Worm (Caenorhabditis elegans) whole organism, L4 larva: Measurements from ENCODE around the gene F47E1.1.
A peak's percentile ranks its signal among the peaks of the same experiment; 100 is the strongest.

ENCODE experiments used
- D1046.2 ChIP-seq: fragments of 200-800 bp; sonication (Bioruptor generic); IDR thresholded peaks from 2 replicates; pipeline ENCODE4 v1.3.6; 2022; ENCODE audit warnings: missing genetic modification characterization, missing compliant biosample characterization
- F10B5.3 ChIP-seq: sonication (generic microtip); optimal IDR thresholded peaks from 2 replicates; lab custom pipeline; 2016; ENCODE audit warnings: mild to moderate bottlenecking, missing genetic modification characterization, missing compliant biosample characterization
- F26F4.8 ChIP-seq: fragments of 200-800 bp; sonication (Bioruptor generic); conservative IDR thresholded peaks from 2 replicates; pipeline ENCODE4 v1.3.6; 2022; ENCODE audit warnings: missing genetic modification characterization, missing compliant biosample characterization
- F37D6.2 ChIP-seq: sonication (generic microtip); optimal IDR thresholded peaks from 2 replicates; lab custom pipeline; 2016; ENCODE audit warnings: mild to moderate bottlenecking, missing genetic modification characterization, missing compliant biosample characterization
- F44E2.7 ChIP-seq: fragments of 200-800 bp; sonication (Bioruptor generic); IDR thresholded peaks from 2 replicates; pipeline ENCODE4 v2.1.2; 2022; ENCODE audit warnings: missing genetic modification characterization, missing compliant biosample characterization
- F49E8.2 ChIP-seq: sonication (generic microtip); optimal IDR thresholded peaks from 2 replicates; lab custom pipeline; 2016; ENCODE audit warnings: missing compliant biosample characterization, mild to moderate bottlenecking, missing genetic modification characterization, borderline replicate concordance
- T20F7.1 ChIP-seq: fragments of 200-800 bp; sonication (Bioruptor generic); optimal IDR thresholded peaks from 2 replicates; lab custom pipeline; 2018; ENCODE audit warnings: mild to moderate bottlenecking, missing genetic modification characterization, missing compliant biosample characterization
- T26A8.4 ChIP-seq: fragments of 200-800 bp; sonication (Bioruptor generic); IDR thresholded peaks from 2 replicates; pipeline ENCODE4 v1.3.6; 2022; ENCODE audit warnings: missing genetic modification characterization, missing compliant biosample characterization
- Y105C5A.15 ChIP-seq: fragments of 200-800 bp; sonication (Bioruptor generic); IDR thresholded peaks from 2 replicates; pipeline ENCODE4 v1.3.6; 2022; ENCODE audit warnings: missing genetic modification characterization, missing compliant biosample characterization
- Y48G9A.11 ChIP-seq: fragments of 200-800 bp; sonication (Bioruptor generic); IDR thresholded peaks from 2 replicates; pipeline ENCODE4 v1.3.6; 2022; ENCODE audit warnings: missing genetic modification reagents, missing genetic modification characterization, missing compliant biosample characterization
- arid-1 ChIP-seq: fragments of 200-800 bp; sonication (Bioruptor generic); conservative IDR thresholded peaks from 2 replicates; pipeline ENCODE4 v1.3.6; 2022; ENCODE audit warnings: missing genetic modification reagents, missing genetic modification characterization, missing compliant biosample characterization
- attf-4 ChIP-seq: sonication (generic microtip); optimal IDR thresholded peaks from 3 replicates; lab custom pipeline; 2017; ENCODE audit warnings: missing biosample characterization, missing genetic modification characterization
- ceh-20 ChIP-seq: fragments of 200-800 bp; sonication (Bioruptor generic); IDR thresholded peaks from 2 replicates; pipeline ENCODE4 v1.3.6; 2022; ENCODE audit warnings: missing genetic modification reagents, missing genetic modification characterization, missing compliant biosample characterization
- ceh-44 ChIP-seq: fragments of 200-800 bp; sonication (Bioruptor generic); IDR thresholded peaks from 2 replicates; pipeline ENCODE4 v1.3.6; 2022; ENCODE audit warnings: missing genetic modification reagents, missing genetic modification characterization, missing compliant biosample characterization
- ceh-82 ChIP-seq: sonication (generic microtip); optimal IDR thresholded peaks from 2 replicates; lab custom pipeline; 2017; ENCODE audit warnings: missing biosample characterization, missing genetic modification characterization
- ctbp-1 ChIP-seq: fragments of 200-800 bp; sonication (Bioruptor generic); IDR thresholded peaks from 2 replicates; pipeline ENCODE4 v1.3.6; 2022; ENCODE audit warnings: missing genetic modification reagents, missing genetic modification characterization, missing compliant biosample characterization
- daf-12 ChIP-seq: fragments of 150-350 bp; optimal IDR thresholded peaks from 2 replicates; lab custom pipeline; 2014; ENCODE audit warnings: missing biosample characterization, missing genetic modification reagents, missing genetic modification characterization
- daf-8 ChIP-seq: fragments of 200-800 bp; sonication (Bioruptor generic); IDR thresholded peaks from 2 replicates; pipeline ENCODE4 v1.3.6; 2022; ENCODE audit warnings: missing genetic modification characterization, missing compliant biosample characterization
- dpl-1 ChIP-seq: fragments of 150-350 bp; optimal IDR thresholded peaks from 2 replicates; lab custom pipeline; 2014; ENCODE audit warnings: missing biosample characterization, missing genetic modification reagents, missing genetic modification characterization
- fos-1 ChIP-seq: fragments of 150-350 bp; optimal IDR thresholded peaks from 2 replicates; lab custom pipeline; 2014; ENCODE audit warnings: missing biosample characterization, missing genetic modification characterization
- hlh-11 ChIP-seq: fragments of 200-800 bp; sonication (Bioruptor generic); optimal IDR thresholded peaks from 2 replicates; lab custom pipeline; 2018; ENCODE audit warnings: mild to moderate bottlenecking, missing genetic modification characterization, missing compliant biosample characterization
- hlh-30 ChIP-seq: sonication (generic microtip); optimal IDR thresholded peaks from 2 replicates; lab custom pipeline; 2017; ENCODE audit warnings: antibody characterized with exemption, mild to moderate bottlenecking, missing genetic modification characterization, missing compliant biosample characterization; ENCODE audit not compliant: insufficient read depth
- jun-1 ChIP-seq: fragments of 150-350 bp; optimal IDR thresholded peaks from 2 replicates; lab custom pipeline; 2014; ENCODE audit warnings: missing biosample characterization, missing genetic modification reagents, missing genetic modification characterization
- lin-15B ChIP-seq: fragments of 150-350 bp; sonication (generic microtip); optimal IDR thresholded peaks from 3 replicates; lab custom pipeline; 2014; ENCODE audit warnings: missing biosample characterization, missing genetic modification characterization
- lin-29 ChIP-seq: fragments of 200-800 bp; sonication (Bioruptor generic); IDR thresholded peaks from 2 replicates; pipeline ENCODE4 v1.3.6; 2022; ENCODE audit warnings: missing genetic modification reagents, missing genetic modification characterization, missing compliant biosample characterization
- lsy-2 ChIP-seq, 2 experiments: fragments of 150-350 bp in 1 of 2; sonication (generic microtip) in 1 of 2; optimal IDR thresholded peaks; 2 replicates each; lab custom pipeline; 2014 to 2017; ENCODE audit warnings: missing biosample characterization in 2 of 2, missing genetic modification characterization in 2 of 2
- madf-5 ChIP-seq, 2 experiments: fragments of 200-800 bp; sonication (Bioruptor generic); IDR thresholded peaks; 2 replicates each; pipeline ENCODE4 v1.3.6; 2022; ENCODE audit warnings: missing compliant biosample characterization in 2 of 2, missing genetic modification characterization in 2 of 2
- mep-1 ChIP-seq: fragments of 150-350 bp; sonication (generic microtip); optimal IDR thresholded peaks from 3 replicates; lab custom pipeline; 2014; ENCODE audit warnings: missing biosample characterization, missing genetic modification characterization
- mes-2 ChIP-seq: sonication (generic microtip); optimal IDR thresholded peaks from 2 replicates; lab custom pipeline; 2016; ENCODE audit warnings: missing genotype, mild to moderate bottlenecking, missing genetic modification characterization, missing compliant biosample characterization; ENCODE audit not compliant: poor library complexity, severe bottlenecking
- mxl-2 ChIP-seq: fragments of 200-800 bp; sonication (Bioruptor generic); conservative IDR thresholded peaks from 2 replicates; pipeline ENCODE4 v1.3.6; 2022; ENCODE audit warnings: missing genetic modification reagents, missing genetic modification characterization, missing compliant biosample characterization
- mxl-3 ChIP-seq: fragments of 200-800 bp; sonication (Bioruptor generic); optimal IDR thresholded peaks from 2 replicates; lab custom pipeline; 2018; ENCODE audit warnings: mild to moderate bottlenecking, missing genetic modification characterization, missing compliant biosample characterization
- nhr-10 ChIP-seq: fragments of 150-350 bp; optimal IDR thresholded peaks from 2 replicates; lab custom pipeline; 2014; ENCODE audit warnings: missing biosample characterization, missing genetic modification characterization
- nhr-102 ChIP-seq: sonication (generic microtip); optimal IDR thresholded peaks from 2 replicates; lab custom pipeline; 2016; ENCODE audit warnings: mild to moderate bottlenecking, missing genetic modification characterization, moderate library complexity, missing compliant biosample characterization
- nhr-111 ChIP-seq: fragments of 200-800 bp; sonication (Bioruptor generic); optimal IDR thresholded peaks from 2 replicates; lab custom pipeline; 2018; ENCODE audit warnings: mild to moderate bottlenecking, missing genetic modification characterization, missing compliant biosample characterization
- nhr-42 ChIP-seq: fragments of 200-800 bp; sonication (Bioruptor generic); IDR thresholded peaks from 2 replicates; pipeline ENCODE4 v1.3.6; 2022; ENCODE audit warnings: missing genetic modification characterization, missing compliant biosample characterization
- nhr-76 ChIP-seq: fragments of 150-350 bp; optimal IDR thresholded peaks from 2 replicates; lab custom pipeline; 2014; ENCODE audit warnings: missing biosample characterization, missing genetic modification characterization
- nhr-77 ChIP-seq: fragments of 150-350 bp; optimal IDR thresholded peaks from 2 replicates; lab custom pipeline; 2014; ENCODE audit warnings: missing biosample characterization, missing genetic modification characterization
- rbr-2 ChIP-seq: sonication (generic microtip); optimal IDR thresholded peaks from 2 replicates; lab custom pipeline; 2016; ENCODE audit warnings: missing genotype, missing genetic modification characterization, missing compliant biosample characterization
- sdz-12 ChIP-seq: fragments of 200-800 bp; sonication (Bioruptor generic); optimal IDR thresholded peaks from 2 replicates; lab custom pipeline; 2018; ENCODE audit warnings: mild to moderate bottlenecking, missing genetic modification characterization, missing compliant biosample characterization
- set-16 ChIP-seq: fragments of 200-800 bp; sonication (Bioruptor generic); IDR thresholded peaks from 2 replicates; pipeline ENCODE4 v1.3.6; 2022; ENCODE audit warnings: missing genetic modification reagents, missing genetic modification characterization, missing compliant biosample characterization
- snpc-1.2 ChIP-seq: fragments of 200-800 bp; sonication (Bioruptor generic); IDR thresholded peaks from 2 replicates; pipeline ENCODE4 v1.3.6; 2022; ENCODE audit warnings: missing genetic modification reagents, missing genetic modification characterization, missing compliant biosample characterization
- spr-1 ChIP-seq: sonication (generic microtip); optimal IDR thresholded peaks from 2 replicates; lab custom pipeline; 2016; ENCODE audit warnings: mild to moderate bottlenecking, missing genetic modification characterization, missing compliant biosample characterization
- spr-3 ChIP-seq: fragments of 200-800 bp; sonication (Bioruptor generic); optimal IDR thresholded peaks from 2 replicates; lab custom pipeline; 2018; ENCODE audit warnings: mild to moderate bottlenecking, missing genetic modification characterization, missing compliant biosample characterization
- tra-1 ChIP-seq: fragments of 200-800 bp; sonication (Bioruptor generic); IDR thresholded peaks from 2 replicates; pipeline ENCODE4 v1.3.6; 2022; ENCODE audit warnings: missing genetic modification reagents, missing genetic modification characterization, missing compliant biosample characterization
- unc-130 ChIP-seq: sonication (generic microtip); optimal IDR thresholded peaks from 2 replicates; lab custom pipeline; 2016; ENCODE audit warnings: missing genetic modification reagents, missing genetic modification characterization, missing compliant biosample characterization
- unc-39 ChIP-seq: sonication (generic microtip); optimal IDR thresholded peaks from 2 replicates; lab custom pipeline; 2017; ENCODE audit warnings: missing biosample characterization, missing genetic modification characterization
- unc-62 ChIP-seq, 3 experiments: fragments of 150-350 bp in 1 of 3; sonication (generic microtip); optimal IDR thresholded peaks in 2 of 3; peaks in 1 of 3; 1 replicate in 1 of 3; 2 replicates in 2 of 3; lab custom pipeline; 2014 to 2017; ENCODE audit warnings: missing biosample characterization in 3 of 3, missing genetic modification characterization in 3 of 3, missing genetic modification reagents in 3 of 3, missing genotype in 1 of 3
- vab-7 ChIP-seq: fragments of 200-800 bp; sonication (Bioruptor generic); IDR thresholded peaks from 2 replicates; pipeline ENCODE4 v1.3.6; 2022; ENCODE audit warnings: missing genetic modification reagents, missing genetic modification characterization, missing compliant biosample characterization
- zfp-3 ChIP-seq: fragments of 200-800 bp; sonication (Bioruptor generic); conservative IDR thresholded peaks from 2 replicates; pipeline ENCODE4 v1.3.6; 2022; ENCODE audit warnings: missing genetic modification reagents, missing genetic modification characterization, missing compliant biosample characterization
- zip-2 ChIP-seq: fragments of 150-350 bp; optimal IDR thresholded peaks from 2 replicates; lab custom pipeline; 2014; ENCODE audit warnings: missing biosample characterization, missing genetic modification characterization
- ztf-11 ChIP-seq: fragments of 150-350 bp; optimal IDR thresholded peaks from 2 replicates; lab custom pipeline; 2014; ENCODE audit warnings: missing biosample characterization, missing genetic modification characterization
- ztf-7 ChIP-seq: fragments of 150-350 bp; optimal IDR thresholded peaks from 2 replicates; lab custom pipeline; 2014; ENCODE audit warnings: missing biosample characterization, missing genetic modification characterization

Gene F47E1.1

ce11 chrX:9113829-9114228, 36.8 kb downstream of the F47E1.1 start, which contains the start of gene C25A11.2:
Gene C25A11.2, plus strand, starts transcription at chrX:9114066.
- TF ChIP-seq ztf-7 (no peak), lin-29 (GFP tag; lab: Robert Waterston, UW) (no peak), ceh-82 (tag; lab: Kevin White, UChicago) (no peak), spr-1 (no peak), ceh-44 (GFP tag; lab: Robert Waterston, UW) (no peak), D1046.2 (GFP tag; lab: Robert Waterston, UW) (no peak), ztf-11 (no peak), sdz-12 (GFP tag; lab: Kevin White, UChicago) (no peak), daf-8 (GFP tag; lab: Robert Waterston, UW) (no peak), T20F7.1 (no peak), snpc-1.2 (GFP tag; lab: Robert Waterston, UW) (no peak), set-16 (GFP tag; lab: Robert Waterston, UW) (peak; percentile 53), unc-39 (tag; lab: Kevin White, UChicago) (no peak), mep-1 (tag; lab: Kevin White, UChicago) (peak; percentile 45), F26F4.8 (GFP tag; lab: Robert Waterston, UW) (no peak), arid-1 (GFP tag; lab: Robert Waterston, UW) (no peak), Y105C5A.15 (GFP tag; lab: Robert Waterston, UW) (no peak), unc-62 (GFP tag; optimal IDR thresholded peaks at IDR 0.05 in 1 of 2; lab: Kevin White, UChicago) (no peak), unc-62 (tag; optimal IDR thresholded peaks at IDR 0.05; lab: Kevin White, UChicago) (no peak), rbr-2 (tag; lab: Kevin White, UChicago) (peak; percentile 42), nhr-76 (tag; lab: Kevin White, UChicago) (no peak), hlh-30 (tag; lab: Kevin White, UChicago) (no peak), spr-3 (GFP tag; lab: Kevin White, UChicago) (no peak), daf-12 (tag; lab: Kevin White, UChicago) (no peak), lin-15B (tag; lab: Kevin White, UChicago) (no peak), zip-2 (tag; lab: Kevin White, UChicago) (no peak), ceh-20 (GFP tag; lab: Robert Waterston, UW) (no peak), T26A8.4 (GFP tag; lab: Robert Waterston, UW) (no peak), lsy-2 (tag; optimal IDR thresholded peaks at IDR 0.05; lab: Kevin White, UChicago) (no peak), Y48G9A.11 (GFP tag; lab: Robert Waterston, UW) (no peak), F37D6.2 (no peak), dpl-1 (GFP tag; lab: Kevin White, UChicago) (peak; percentile 64), mes-2 (peak; percentile 88), mxl-3 (GFP tag; lab: Kevin White, UChicago) (peak; percentile 23), hlh-11 (tag; lab: Kevin White, UChicago) (peak; percentile 13), zfp-3 (GFP tag; lab: Robert Waterston, UW) (no peak), unc-130 (GFP tag; lab: Kevin White, UChicago) (no peak), nhr-77 (no peak), vab-7 (GFP tag; lab: Robert Waterston, UW) (no peak), nhr-102 (no peak), tra-1 (no peak), fos-1 (tag; lab: Kevin White, UChicago) (no peak), nhr-10 (tag; lab: Kevin White, UChicago) (no peak), F49E8.2 (no peak), attf-4 (tag; lab: Kevin White, UChicago) (no peak), jun-1 (no peak), nhr-42 (GFP tag; lab: Robert Waterston, UW) (no peak), mxl-2 (no peak), nhr-111 (GFP tag; lab: Kevin White, UChicago) (no peak), madf-5 (GFP tag; IDR thresholded peaks at IDR 0.05; lab: Robert Waterston, UW) (no peak), F44E2.7 (no peak), F10B5.3 (tag; lab: Kevin White, UChicago) (peak; percentile 21), ctbp-1 (no peak)
